Fruit fly (Drosophila melanogaster) whole organism, embryonic: ENCODE results near the gene Neurl4.

Experiments used
- Abd-B ChIP-seq: fragments of 200-800 bp; sonication (Bioruptor generic); optimal IDR thresholded peaks from 2 replicates; lab custom pipeline; 2018; ENCODE audit warnings: missing biosample characterization, mild to moderate bottlenecking, missing genetic modification characterization, moderate library complexity
- Awh ChIP-seq: fragments of 200-800 bp; sonication (Bioruptor generic); IDR thresholded peaks from 2 replicates; pipeline ENCODE4, ENCODE4 v1.3.6; 2022; ENCODE audit warnings: missing biosample characterization, missing genetic modification characterization
- Bgb ChIP-seq: fragments of 200-800 bp; sonication (Bioruptor generic); IDR thresholded peaks from 2 replicates; pipeline ENCODE4 v1.3.6; 2022; ENCODE audit warnings: missing biosample characterization, missing genetic modification characterization; ENCODE audit not compliant: partially characterized antibody
- BtbVII ChIP-seq: fragments of 200-800 bp; sonication (Bioruptor generic); optimal IDR thresholded peaks from 3 replicates; lab custom pipeline; 2017; ENCODE audit warnings: missing biosample characterization, mild to moderate bottlenecking, missing genetic modification characterization
- CG10147 ChIP-seq: fragments of 200-800 bp; sonication (Bioruptor generic); optimal IDR thresholded peaks from 2 replicates; lab custom pipeline; 2019; ENCODE audit warnings: missing biosample characterization, mild to moderate bottlenecking, missing genetic modification characterization, moderate library complexity
- CG10959 ChIP-seq: fragments of 200-800 bp; sonication (Bioruptor generic); IDR thresholded peaks from 2 replicates; pipeline ENCODE4 v1.3.6; 2022; ENCODE audit warnings: missing biosample characterization, missing genetic modification characterization
- CG12391 ChIP-seq: fragments of 200-800 bp; sonication (Bioruptor generic); optimal IDR thresholded peaks from 3 replicates; lab custom pipeline; 2018; ENCODE audit warnings: missing biosample characterization, mild to moderate bottlenecking, missing genetic modification characterization, moderate library complexity
- CG15696 ChIP-seq: fragments of 200-800 bp; sonication (Bioruptor generic); optimal IDR thresholded peaks from 2 replicates; lab custom pipeline; 2019; ENCODE audit warnings: missing biosample characterization, mild to moderate bottlenecking, missing genetic modification characterization, moderate library complexity
- CG16813 ChIP-seq: fragments of 200-800 bp; sonication (Bioruptor generic); IDR thresholded peaks from 3 replicates; pipeline ENCODE4 v1.3.6; 2022; ENCODE audit warnings: missing biosample characterization, missing genetic modification characterization; ENCODE audit not compliant: partially characterized antibody
- CG17802 ChIP-seq: fragments of 200-800 bp; sonication (Bioruptor generic); optimal IDR thresholded peaks from 2 replicates; lab custom pipeline; 2018; ENCODE audit warnings: missing biosample characterization, mild to moderate bottlenecking, missing genetic modification characterization, moderate library complexity
- CG30020 ChIP-seq: fragments of 200-800 bp; optimal IDR thresholded peaks from 2 replicates; lab custom pipeline; 2019; ENCODE audit warnings: missing biosample characterization, mild to moderate bottlenecking, missing genetic modification characterization, moderate library complexity
- CG31388 ChIP-seq: fragments of 200-800 bp; sonication (Bioruptor generic); optimal IDR thresholded peaks from 2 replicates; lab custom pipeline; 2016; ENCODE audit warnings: missing biosample characterization, missing genetic modification characterization
- CG7839 ChIP-seq: fragments of 200-800 bp; sonication (Bioruptor generic); optimal IDR thresholded peaks from 3 replicates; lab custom pipeline; 2018; ENCODE audit warnings: missing biosample characterization, mild to moderate bottlenecking, missing genetic modification characterization, moderate library complexity
- CG7963 ChIP-seq: fragments of 200-800 bp; sonication (Bioruptor generic); IDR thresholded peaks from 3 replicates; pipeline ENCODE4 v1.3.6; 2022; ENCODE audit warnings: missing biosample characterization, missing genetic modification characterization; ENCODE audit not compliant: partially characterized antibody
- CG9215 ChIP-seq: fragments of 200-800 bp; sonication (Bioruptor generic); IDR thresholded peaks from 2 replicates; pipeline ENCODE4 v1.3.6; 2022; ENCODE audit warnings: missing biosample characterization, missing genetic modification characterization
- CG9817 ChIP-seq: fragments of 200-800 bp; sonication (Bioruptor generic); optimal IDR thresholded peaks from 2 replicates; lab custom pipeline; 2018; ENCODE audit warnings: missing biosample characterization, mild to moderate bottlenecking, missing genetic modification characterization, moderate library complexity
- Doc2 ChIP-seq: fragments of 200-800 bp; sonication (Bioruptor generic); IDR thresholded peaks from 2 replicates; pipeline ENCODE4 v1.3.6; 2022; ENCODE audit warnings: missing biosample characterization, missing genetic modification characterization
- Hr39 ChIP-seq: fragments of >200 bp; optimal IDR thresholded peaks from 2 replicates; lab custom pipeline; 2017
- Mad ChIP-seq: fragments of 200-800 bp; sonication (Bioruptor generic); optimal IDR thresholded peaks from 2 replicates; lab custom pipeline; 2016; ENCODE audit warnings: missing biosample characterization, missing genetic modification characterization
- Med ChIP-seq: fragments of 200-800 bp; sonication (Bioruptor generic); peaks from one replicate; lab custom pipeline; 2016; ENCODE audit warnings: missing biosample characterization, missing genetic modification characterization, mild to moderate bottlenecking, inconsistent platforms, moderate library complexity
- Mrtf ChIP-seq: fragments of 200-800 bp; sonication (Bioruptor generic); IDR thresholded peaks from 3 replicates; pipeline ENCODE4 v1.3.6; 2022; ENCODE audit warnings: missing biosample characterization, missing genetic modification characterization
- NC2α ChIP-seq: fragments of 200-800 bp; sonication (Bioruptor generic); optimal IDR thresholded peaks from 2 replicates; lab custom pipeline; 2016; ENCODE audit warnings: missing biosample characterization, missing genetic modification characterization
- al ChIP-seq: fragments of 200-800 bp; sonication (Bioruptor generic); IDR thresholded peaks from 2 replicates; pipeline ENCODE4 v1.3.6; 2022; ENCODE audit warnings: missing biosample characterization, missing genetic modification characterization
- az2 ChIP-seq: fragments of 200-800 bp; sonication (Bioruptor generic); optimal IDR thresholded peaks from 3 replicates; lab custom pipeline; 2016; ENCODE audit warnings: missing biosample characterization, missing genetic modification characterization
- bcd ChIP-seq: fragments of 200-800 bp; sonication (Bioruptor generic); optimal IDR thresholded peaks from 2 replicates; lab custom pipeline; 2017; ENCODE audit warnings: missing biosample characterization, mild to moderate bottlenecking, missing genetic modification characterization
- br ChIP-seq: fragments of >200 bp; optimal IDR thresholded peaks from 2 replicates; lab custom pipeline; 2017
- bsh ChIP-seq, 2 experiments: fragments of 200-800 bp; sonication (Bioruptor generic); optimal IDR thresholded peaks; 2 replicates each; lab custom pipeline; 2017 to 2018; ENCODE audit warnings: mild to moderate bottlenecking in 2 of 2, missing biosample characterization in 2 of 2, missing genetic modification characterization in 2 of 2, moderate library complexity in 1 of 2
- cas ChIP-seq: fragments of 200-800 bp; sonication (Bioruptor generic); IDR thresholded peaks from 2 replicates; pipeline ENCODE4 v1.3.6; 2022; ENCODE audit warnings: missing biosample characterization, missing genetic modification characterization
- crc ChIP-seq: fragments of 200-800 bp; sonication (Bioruptor generic); optimal IDR thresholded peaks from 2 replicates; lab custom pipeline; 2016; ENCODE audit warnings: missing biosample characterization, missing genetic modification characterization
- crol ChIP-seq: fragments of 200-800 bp; sonication (Bioruptor generic); IDR thresholded peaks from 2 replicates; pipeline ENCODE4 v1.3.6; 2022; ENCODE audit warnings: missing biosample characterization, missing genetic modification characterization
- dan ChIP-seq: fragments of 200-800 bp; sonication (Bioruptor generic); IDR thresholded peaks from 2 replicates; pipeline ENCODE4 v1.3.6; 2022; ENCODE audit warnings: missing biosample characterization, missing genetic modification characterization
- dmrt11E ChIP-seq: fragments of 200-800 bp; sonication (Bioruptor generic); optimal IDR thresholded peaks from 3 replicates; lab custom pipeline; 2018; ENCODE audit warnings: missing biosample characterization, mild to moderate bottlenecking, missing genetic modification characterization, moderate library complexity
- dysf ChIP-seq: fragments of 200-800 bp; sonication (Bioruptor generic); IDR thresholded peaks from 3 replicates; pipeline ENCODE4 v1.3.6; 2022; ENCODE audit warnings: missing biosample characterization, missing genetic modification characterization
- fru ChIP-seq: fragments of >200 bp; optimal IDR thresholded peaks from 2 replicates; lab custom pipeline; 2017
- gce ChIP-seq: fragments of 200-800 bp; sonication (Bioruptor generic); IDR thresholded peaks from 3 replicates; pipeline ENCODE4 v1.3.6; 2022; ENCODE audit warnings: missing biosample characterization, missing genetic modification characterization
- gcm2 ChIP-seq: fragments of 200-800 bp; sonication (Bioruptor generic); optimal IDR thresholded peaks from 2 replicates; lab custom pipeline; 2016; ENCODE audit warnings: missing biosample characterization, missing genetic modification characterization
- gro ChIP-seq: fragments of 200-800 bp; sonication (Bioruptor generic); optimal IDR thresholded peaks from 2 replicates; lab custom pipeline; 2016; ENCODE audit warnings: missing biosample characterization, missing genetic modification characterization
- lola ChIP-seq, 3 experiments: fragments of >200 bp in 2 of 3; fragments of 200-800 bp in 1 of 3; sonication (Bioruptor generic) in 1 of 3; optimal IDR thresholded peaks; 2 replicates each; lab custom pipeline; 2017 to 2019; ENCODE audit warnings: missing biosample characterization in 3 of 3, missing genetic modification characterization in 3 of 3, mild to moderate bottlenecking in 1 of 3, moderate library complexity in 1 of 3
- org-1 ChIP-seq: fragments of 200-800 bp; sonication (Bioruptor generic); optimal IDR thresholded peaks from 2 replicates; lab custom pipeline; 2017; ENCODE audit warnings: missing biosample characterization, missing genetic modification characterization
- otp ChIP-seq: fragments of 200-800 bp; sonication (Bioruptor generic); IDR thresholded peaks from 3 replicates; pipeline ENCODE4, ENCODE4 v1.3.6; 2022; ENCODE audit warnings: missing biosample characterization, missing genetic modification characterization
- pita ChIP-seq: fragments of 200-800 bp; sonication (Bioruptor generic); optimal IDR thresholded peaks from 2 replicates; lab custom pipeline; 2017; ENCODE audit warnings: missing biosample characterization, mild to moderate bottlenecking, missing genetic modification characterization
- psq ChIP-seq: fragments of 200-800 bp; sonication (Bioruptor generic); optimal IDR thresholded peaks from 2 replicates; lab custom pipeline; 2017; ENCODE audit warnings: missing biosample characterization, missing genetic modification characterization
- row ChIP-seq: fragments of 200-800 bp; sonication (Bioruptor generic); IDR thresholded peaks from 3 replicates; pipeline ENCODE4 v1.3.6; 2022; ENCODE audit warnings: missing biosample characterization, missing genetic modification characterization
- salm ChIP-seq: fragments of 200-800 bp; sonication (Bioruptor generic); optimal IDR thresholded peaks from 2 replicates; lab custom pipeline; 2018; ENCODE audit warnings: missing biosample characterization, mild to moderate bottlenecking, missing genetic modification characterization
- sens-2 ChIP-seq: fragments of 200-800 bp; sonication (Bioruptor generic); IDR thresholded peaks from 2 replicates; pipeline ENCODE4 v1.3.6; 2022; ENCODE audit warnings: missing biosample characterization, missing genetic modification characterization
- stwl ChIP-seq: fragments of 200-800 bp; sonication (Bioruptor generic); optimal IDR thresholded peaks from 3 replicates; lab custom pipeline; 2018; ENCODE audit warnings: missing biosample characterization, mild to moderate bottlenecking, missing genetic modification characterization, moderate library complexity
- ttk ChIP-seq: fragments of 200-800 bp; sonication (Bioruptor generic); IDR thresholded peaks from 2 replicates; pipeline ENCODE4 v2.1.2; 2022; ENCODE audit warnings: missing biosample characterization, missing genetic modification characterization
- wdn ChIP-seq: fragments of 200-800 bp; sonication (Bioruptor generic); IDR thresholded peaks from 2 replicates; pipeline ENCODE4 v1.3.6; 2022; ENCODE audit warnings: missing biosample characterization, missing genetic modification characterization
- wor ChIP-seq: fragments of 200-800 bp; sonication (Bioruptor generic); IDR thresholded peaks from 2 replicates; pipeline ENCODE4 v1.3.6; 2022; ENCODE audit warnings: missing biosample characterization, missing genetic modification characterization
- zen ChIP-seq: fragments of 200-800 bp; sonication (Bioruptor generic); optimal IDR thresholded peaks from 3 replicates; lab custom pipeline; 2018; ENCODE audit warnings: missing biosample characterization, mild to moderate bottlenecking, missing genetic modification characterization, moderate library complexity

The Neurl4 gene

DNA sequence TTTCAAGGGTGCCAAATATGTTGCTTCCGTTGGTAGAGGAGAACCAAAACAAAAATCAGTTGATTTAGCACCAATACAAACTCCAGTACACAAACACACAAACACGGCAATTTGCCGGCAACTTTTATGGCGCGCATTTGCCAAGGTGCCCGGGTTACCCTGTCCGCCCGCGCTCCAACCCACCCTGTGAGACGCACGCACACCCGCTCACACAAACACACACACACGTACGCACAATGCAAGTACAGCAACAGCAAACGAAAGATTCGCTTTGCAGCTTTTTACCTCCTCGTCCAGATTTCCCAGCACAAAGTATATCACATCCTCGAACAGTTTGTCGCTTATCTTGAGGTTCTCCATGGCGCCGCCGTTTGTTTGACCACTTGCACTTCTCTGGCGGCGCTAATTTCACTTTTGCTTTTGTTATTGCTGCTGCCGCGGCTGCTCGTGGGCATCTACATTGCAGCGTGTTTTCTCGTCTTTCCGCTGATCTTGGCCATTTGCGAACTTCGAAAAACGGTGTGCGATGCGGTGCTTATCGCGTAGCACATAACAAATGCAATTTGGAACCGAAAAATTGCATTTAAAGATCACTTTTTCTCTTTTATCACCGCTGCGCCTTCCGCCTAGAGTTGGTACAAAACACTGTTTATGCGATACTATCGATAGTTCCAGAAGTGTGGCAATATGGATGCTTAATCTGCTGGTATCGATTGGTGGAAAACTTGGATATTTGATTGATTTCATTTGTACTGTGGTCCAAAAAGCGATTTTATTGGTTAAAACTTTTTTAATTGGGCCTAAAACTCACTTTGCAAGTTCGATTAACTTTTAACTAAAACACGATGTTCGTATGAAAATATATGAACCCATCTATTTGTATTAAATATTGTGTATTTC, 21.0 kb downstream of the Neurl4 start, which contains the start of gene Ptip (continued):
- no peak for TF ChIP-seq sens-2 (GFP tag; lab: Robert Waterston, UW)
- TF ChIP-seq CG7963 (GFP tag; lab: Robert Waterston, UW), result peak; percentile 97
- no peak for TF ChIP-seq CG9817 (tag; lab: Kevin White, UChicago)
- TF ChIP-seq gce (GFP tag; lab: Robert Waterston, UW), result no peak
- peak; percentile 25 for TF ChIP-seq CG12391 (tag; lab: Kevin White, UChicago)
- TF ChIP-seq BtbVII (GFP tag; lab: Kevin White, UChicago), result no peak
- peak; percentile 83 for TF ChIP-seq row (GFP tag; lab: Robert Waterston, UW)
- peak; percentile 58; the same call in 1 of the 2 replicates for TF ChIP-seq Awh (GFP tag; lab: Robert Waterston, UW)
- no peak for TF ChIP-seq Hr39 (lab: Kevin White, UChicago)
- no peak for TF ChIP-seq Mrtf (GFP tag; lab: Robert Waterston, UW)
- TF ChIP-seq fru (lab: Kevin White, UChicago), result no peak
- no peak for TF ChIP-seq dan (GFP tag; lab: Robert Waterston, UW)
- peak; percentile 65 for TF ChIP-seq pita (GFP tag; lab: Kevin White, UChicago)
- TF ChIP-seq CG10959 (GFP tag; lab: Robert Waterston, UW), result no peak
- TF ChIP-seq CG16813 (GFP tag; lab: Robert Waterston, UW), result peak; percentile 98
- peak; percentile 26; the same call in 1 of the 3 replicates for TF ChIP-seq otp (GFP tag; lab: Robert Waterston, UW)
- TF ChIP-seq salm (tag; lab: Kevin White, UChicago), result no peak
- no peak for TF ChIP-seq Mad (GFP tag; lab: Kevin White, UChicago)
- TF ChIP-seq al, result no peak
- TF ChIP-seq bcd (GFP tag; lab: Kevin White, UChicago), result peak; percentile 89
- TF ChIP-seq gcm2, result no peak
- peak; percentile 67 for TF ChIP-seq stwl (tag; lab: Kevin White, UChicago)
- peak; percentile 32; the same call in 1 of the 3 replicates for TF ChIP-seq dysf
- no peak for TF ChIP-seq cas (GFP tag; lab: Robert Waterston, UW)
- TF ChIP-seq CG9215, result no peak
- TF ChIP-seq Abd-B (GFP tag; lab: Kevin White, UChicago), result peak; percentile 81
- peak; percentile 92 for TF ChIP-seq Med
- no peak for TF ChIP-seq crc (GFP tag; lab: Kevin White, UChicago)
- no peak for TF ChIP-seq az2 (GFP tag; lab: Kevin White, UChicago)
- TF ChIP-seq Bgb, result peak; percentile 98
- TF ChIP-seq bsh (GFP tag; optimal IDR thresholded peaks at IDR 0.05; lab: Kevin White, UChicago), result peak in 1 of 2 experiments; percentile 38
- no peak for TF ChIP-seq NC2α (GFP tag; lab: Kevin White, UChicago)
- no peak for TF ChIP-seq crol (GFP tag; lab: Robert Waterston, UW)
- TF ChIP-seq psq (GFP tag; lab: Kevin White, UChicago), result no peak
- peak in 1 of 3 experiments; percentile 5 for TF ChIP-seq lola (GFP tag; optimal IDR thresholded peaks at IDR 0.05; lab: Kevin White, UChicago)
- TF ChIP-seq CG17802 (tag; lab: Kevin White, UChicago), result peak; percentile 9
- TF ChIP-seq br (lab: Kevin White, UChicago), result no peak
- TF ChIP-seq gro, result peak; percentile 55
- no peak for TF ChIP-seq org-1 (GFP tag; lab: Kevin White, UChicago)
- TF ChIP-seq dmrt11E (tag; lab: Kevin White, UChicago), result no peak
- TF ChIP-seq CG15696 (tag; lab: Kevin White, UChicago), result no peak
- TF ChIP-seq CG31388 (GFP tag; lab: Kevin White, UChicago), result no peak
- TF ChIP-seq CG10147 (GFP tag; lab: Kevin White, UChicago), result no peak
- TF ChIP-seq zen (tag; lab: Kevin White, UChicago), result peak; percentile 91
- TF ChIP-seq Doc2, result no peak
- peak; percentile 37 for TF ChIP-seq CG30020 (tag; lab: Kevin White, UChicago)
- no peak for TF ChIP-seq wor
- peak; percentile 57; the same call in 1 of the 2 replicates for TF ChIP-seq wdn
- no peak for TF ChIP-seq CG7839 (tag; lab: Kevin White, UChicago)
- TF ChIP-seq ttk, result no peak
